Worm (Caenorhabditis elegans) whole organism, L1 larva: ENCODE measurements around the gene xbx-9.

Experiments
- aly-2 ChIP-seq: fragments of 150-350 bp; optimal IDR thresholded peaks from 2 replicates; lab custom pipeline; 2014; ENCODE audit warnings: missing biosample characterization, missing genetic modification characterization
- ceh-88 ChIP-seq: fragments of 200-800 bp; sonication (Bioruptor generic); IDR thresholded peaks from 2 replicates; pipeline ENCODE4 v1.3.6; 2022; ENCODE audit warnings: missing genetic modification characterization, missing compliant biosample characterization
- jun-1 ChIP-seq: fragments of 150-350 bp; optimal IDR thresholded peaks from 2 replicates; lab custom pipeline; 2014; ENCODE audit warnings: missing biosample characterization, missing genetic modification reagents, missing genetic modification characterization
- lin-13 ChIP-seq: fragments of 150-350 bp; optimal IDR thresholded peaks from 2 replicates; lab custom pipeline; 2014; ENCODE audit warnings: missing biosample characterization, missing genetic modification reagents, missing genetic modification characterization
- lin-15B ChIP-seq: fragments of 150-350 bp; sonication (generic microtip); optimal IDR thresholded peaks from 3 replicates; lab custom pipeline; 2014; ENCODE audit warnings: missing biosample characterization, missing genetic modification characterization
- mdl-1 ChIP-seq, 2 experiments: fragments of 150-350 bp; optimal IDR thresholded peaks; 2 replicates each; lab custom pipeline; 2014 to 2017; ENCODE audit warnings: missing biosample characterization in 2 of 2, missing genetic modification characterization in 2 of 2, inconsistent platforms in 1 of 2
- nhr-28 ChIP-seq: fragments of 150-350 bp; optimal IDR thresholded peaks from 2 replicates; lab custom pipeline; 2014; ENCODE audit warnings: missing biosample characterization, missing genetic modification characterization
- nhr-76 ChIP-seq: sonication (generic microtip); optimal IDR thresholded peaks from 2 replicates; lab custom pipeline; 2017; ENCODE audit warnings: missing biosample characterization, missing genetic modification characterization
- snpc-4 ChIP-seq: fragments of 150-350 bp; optimal IDR thresholded peaks from 2 replicates; lab custom pipeline; 2014; ENCODE audit warnings: missing biosample characterization, missing genetic modification characterization
- ztf-11 ChIP-seq, 2 experiments: sonication (generic microtip); optimal IDR thresholded peaks; 2 replicates each; lab custom pipeline; 2016 to 2017; ENCODE audit warnings: missing genetic modification characterization in 2 of 2, missing biosample characterization in 1 of 2, missing compliant biosample characterization in 1 of 2

ce11 chrV:12754839-12755238, 20.8 kb downstream of the xbx-9 start, which contains the start of gene gpa-13:
- TF ChIP-seq snpc-4 (tag; lab: Kevin White, UChicago) (no peak), ztf-11 (tag; optimal IDR thresholded peaks at IDR 0.05; lab: Kevin White, UChicago) (no peak), jun-1 (tag; lab: Kevin White, UChicago) (no peak), mdl-1 (tag; optimal IDR thresholded peaks at IDR 0.05; lab: Kevin White, UChicago) (no peak), nhr-76 (tag; lab: Kevin White, UChicago) (no peak), aly-2 (tag; lab: Kevin White, UChicago) (no peak), ceh-88 (no peak), nhr-28 (tag; lab: Kevin White, UChicago) (no peak), lin-15B (tag; lab: Kevin White, UChicago) (no peak), lin-13 (GFP tag; lab: Kevin White, UChicago) (no peak)
